Fruit fly (Drosophila melanogaster): ENCODE data around the gene CG32276.

Gene CG32276

DNA sequence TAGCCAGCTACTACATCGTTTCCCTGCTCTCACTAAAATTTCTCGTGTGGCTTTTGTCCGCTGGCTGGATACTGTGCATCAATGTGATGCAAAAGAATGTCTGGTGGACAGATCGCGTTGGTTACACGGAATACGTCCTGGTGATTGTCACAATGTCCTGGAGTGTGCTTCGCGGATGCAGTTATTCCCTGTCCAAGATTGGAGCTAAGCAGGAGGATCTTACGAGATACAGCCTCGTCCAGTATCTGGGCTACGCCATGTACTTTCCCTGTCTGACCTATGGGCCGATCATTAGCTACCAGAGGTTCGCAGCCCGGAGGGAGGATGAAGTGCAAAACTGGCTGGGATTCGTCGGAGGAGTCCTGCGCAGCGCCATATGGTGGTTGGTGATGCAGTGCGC lies 36.3 kb downstream of the CG32276 start:
- TF ChIP-seq dmrt93B (GFP tag; optimal IDR thresholded peaks at IDR 0.05) (no peak), psq (GFP tag; optimal IDR thresholded peaks at IDR 0.05) (no peak)

DNA sequence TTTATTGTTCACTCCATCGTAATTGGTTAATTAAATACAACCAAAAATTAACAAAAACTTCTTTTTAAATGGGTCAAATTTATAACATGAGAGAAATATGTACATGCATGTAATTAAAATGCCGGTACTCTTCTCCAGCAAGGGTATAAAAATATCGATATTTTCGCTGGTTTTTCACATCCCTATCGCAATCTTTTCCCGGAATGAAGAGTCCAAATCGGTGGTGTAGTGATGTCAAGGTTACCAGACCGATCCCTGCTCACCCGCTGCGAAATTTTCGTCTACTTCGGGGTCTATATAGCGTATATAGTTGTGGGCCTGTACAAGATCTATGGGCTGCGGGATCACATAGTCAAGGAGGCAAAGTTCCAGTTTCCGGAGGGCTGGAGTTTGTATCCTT lies 36.9 kb downstream of the CG32276 start, which contains the start of gene rasp:
Gene rasp (plus strand): TSS at position 213 of the 400 bp plus-strand sequence.
- TF ChIP-seq Abd-B (GFP tag; optimal IDR thresholded peaks at IDR 0.05) (no peak), Rel (GFP tag; optimal IDR thresholded peaks at IDR 0.05) (no peak), Rel (tag; optimal IDR thresholded peaks at IDR 0.05) (peak; percentile 59)

DNA sequence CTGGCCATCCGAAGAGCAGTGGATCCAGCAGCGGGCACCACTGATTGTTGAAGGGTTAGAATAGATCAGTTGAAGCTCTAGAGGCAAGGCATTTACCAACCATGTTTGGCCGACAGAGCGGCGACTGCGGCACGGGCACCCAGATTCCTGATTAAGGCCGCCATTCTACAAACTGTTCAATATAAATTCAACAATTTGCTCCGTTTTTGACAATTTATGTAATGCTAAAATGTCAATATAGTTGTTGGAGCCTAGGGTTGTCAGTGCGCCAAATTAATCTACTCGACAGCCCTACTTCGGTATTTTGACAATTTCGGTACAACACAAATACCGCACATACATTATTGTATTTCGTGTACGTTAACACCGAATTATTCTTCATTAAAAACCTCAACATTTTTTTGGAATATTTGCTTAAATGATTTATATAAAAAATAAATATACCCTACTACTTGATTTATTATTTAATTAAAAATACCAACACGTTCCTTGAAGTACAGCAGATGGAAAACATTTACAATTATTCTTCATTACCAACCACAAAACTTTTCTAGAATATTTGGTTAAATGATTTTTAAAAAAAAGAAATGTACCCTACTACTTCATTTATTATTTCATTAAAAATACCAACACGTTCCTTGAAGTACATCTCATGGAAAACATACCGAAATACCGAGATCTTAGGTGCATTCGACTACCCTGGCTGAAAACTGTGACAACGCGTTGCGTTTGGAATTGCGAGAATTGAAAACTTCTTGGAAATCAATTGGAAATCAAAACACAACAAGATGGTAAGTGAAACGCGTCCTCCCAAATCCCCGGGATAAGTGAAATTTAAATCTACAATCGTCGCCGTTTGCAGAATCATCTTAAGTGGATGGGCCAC lies 39.3 kb downstream of the CG32276 start, which contains the start of the genes ND-30 and CG15812:
Gene ND-30 (minus strand): TSS at position 270 of the 886 bp plus-strand sequence.
Gene CG15812 (plus strand): TSS at position 683 of the 886 bp plus-strand sequence.
- TF ChIP-seq Hr83 (GFP tag; optimal IDR thresholded peaks at IDR 0.05; ENCODE audit: poor library complexity, severe bottlenecking) (peak; percentile 5), CG9705 (GFP tag; optimal IDR thresholded peaks at IDR 0.05) (no peak), foxo (GFP tag; optimal IDR thresholded peaks at IDR 0.05) (peak in 1 of 2 experiments; percentile 21), Mio (GFP tag; optimal IDR thresholded peaks at IDR 0.05) (no peak), psq (GFP tag; optimal IDR thresholded peaks at IDR 0.05) (peak; percentile 22), GATAd (GFP tag; optimal IDR thresholded peaks at IDR 0.05) (no peak)

DNA sequence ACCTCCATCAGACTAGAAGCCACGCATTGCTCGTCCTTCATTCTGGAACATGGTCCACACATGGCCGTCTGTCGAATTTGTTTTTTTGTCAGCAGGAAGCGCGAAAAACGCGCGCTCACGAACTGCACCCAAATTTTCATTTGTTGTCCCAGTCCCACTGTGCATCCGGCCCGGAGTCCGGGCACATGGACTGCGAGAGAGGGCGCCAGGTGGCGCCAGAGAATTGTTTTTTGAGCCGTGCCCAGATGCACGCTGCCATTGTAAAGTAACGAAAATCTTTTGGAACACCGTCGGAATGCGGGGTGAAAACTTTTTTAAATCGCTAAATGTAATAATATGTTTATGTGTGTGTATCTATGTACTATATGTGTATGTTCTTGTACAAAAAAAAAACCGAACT lies 41.2 kb downstream of the CG32276 start:
- no peak for TF ChIP-seq pan (optimal IDR thresholded peaks at IDR 0.05)
- no peak for TF ChIP-seq Mio (GFP tag; optimal IDR thresholded peaks at IDR 0.05)
- TF ChIP-seq jim (GFP tag; optimal IDR thresholded peaks at IDR 0.05): no peak
- no peak for TF ChIP-seq Jra (GFP tag; optimal IDR thresholded peaks at IDR 0.05)
- TF ChIP-seq Hr83 (GFP tag; optimal IDR thresholded peaks at IDR 0.05; ENCODE audit: poor library complexity, severe bottlenecking): no peak
- TF ChIP-seq sv (GFP tag; optimal IDR thresholded peaks at IDR 0.05): no peak
- no peak for TF ChIP-seq Sp1 (GFP tag; optimal IDR thresholded peaks at IDR 0.05)

DNA sequence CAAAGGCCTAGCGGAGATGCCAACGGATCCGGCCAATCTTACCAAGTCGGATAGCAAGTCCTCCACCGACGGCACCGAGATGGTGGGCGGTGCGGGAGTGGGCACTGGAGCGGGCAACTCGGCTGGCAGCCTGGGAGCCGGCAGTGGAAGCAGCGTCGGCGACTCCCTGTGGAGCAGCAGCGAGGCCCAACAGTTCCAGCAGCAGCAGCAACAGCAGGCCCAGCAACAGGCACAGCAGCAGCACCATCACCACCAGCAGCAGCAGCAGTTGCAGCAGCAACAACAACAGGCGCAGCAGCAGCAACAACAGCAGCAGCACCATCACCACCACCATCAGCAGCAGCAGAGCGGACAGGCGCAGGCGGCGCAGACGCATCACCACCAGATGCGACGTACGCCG lies 48.5 kb downstream of the CG32276 start:
- TF ChIP-seq Dfd (GFP tag; optimal IDR thresholded peaks at IDR 0.05): peak; percentile 92
- no peak for TF ChIP-seq foxo (GFP tag; optimal IDR thresholded peaks at IDR 0.05)

DNA sequence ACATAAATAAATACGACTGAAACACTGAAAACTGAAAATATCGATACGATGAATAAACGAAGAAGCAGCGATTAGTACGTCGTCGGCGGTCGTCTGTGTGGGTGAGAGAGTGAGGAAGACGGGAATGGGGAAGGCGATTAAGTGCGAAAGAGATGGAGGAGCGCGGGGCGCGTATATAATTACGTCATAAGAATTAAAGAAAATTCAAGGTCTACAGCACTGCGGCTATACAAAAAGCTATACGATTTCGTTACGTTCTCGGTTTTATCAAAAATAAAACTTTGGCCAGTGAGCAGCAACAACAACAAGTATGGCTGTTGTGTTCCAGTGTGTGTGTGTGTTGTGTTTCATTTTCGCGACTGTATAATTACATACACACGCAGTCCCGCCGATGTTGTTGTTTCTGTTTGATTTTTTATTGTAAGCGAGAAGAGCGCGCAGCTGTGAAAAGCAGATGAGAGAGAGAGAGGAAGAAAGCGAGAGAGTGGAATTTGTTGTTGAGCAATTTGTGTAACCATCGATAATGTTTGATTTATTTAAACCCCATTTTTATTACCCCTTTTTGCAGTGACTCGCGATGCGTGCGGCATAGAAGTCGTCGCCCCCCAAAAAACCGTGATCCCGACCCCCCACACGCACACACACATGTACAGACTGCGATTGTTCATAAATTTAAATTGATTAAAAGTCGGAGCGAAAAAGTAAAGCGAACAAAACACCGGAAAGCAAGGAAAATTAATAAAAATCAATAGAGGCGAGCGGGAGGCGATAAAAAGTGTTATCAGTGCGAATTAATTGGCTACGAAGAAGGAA lies 49.6 kb downstream of the CG32276 start:
- TF ChIP-seq h (GFP tag; optimal IDR thresholded peaks at IDR 0.05) (peak; percentile 9), Dfd (GFP tag; optimal IDR thresholded peaks at IDR 0.05) (no peak), Sp1 (GFP tag; optimal IDR thresholded peaks at IDR 0.05) (peak; percentile 47), Rel (GFP tag; optimal IDR thresholded peaks at IDR 0.05) (no peak), Rel (tag; optimal IDR thresholded peaks at IDR 0.05) (peak; percentile 14), psq (GFP tag; optimal IDR thresholded peaks at IDR 0.05) (peak; percentile 62)

DNA sequence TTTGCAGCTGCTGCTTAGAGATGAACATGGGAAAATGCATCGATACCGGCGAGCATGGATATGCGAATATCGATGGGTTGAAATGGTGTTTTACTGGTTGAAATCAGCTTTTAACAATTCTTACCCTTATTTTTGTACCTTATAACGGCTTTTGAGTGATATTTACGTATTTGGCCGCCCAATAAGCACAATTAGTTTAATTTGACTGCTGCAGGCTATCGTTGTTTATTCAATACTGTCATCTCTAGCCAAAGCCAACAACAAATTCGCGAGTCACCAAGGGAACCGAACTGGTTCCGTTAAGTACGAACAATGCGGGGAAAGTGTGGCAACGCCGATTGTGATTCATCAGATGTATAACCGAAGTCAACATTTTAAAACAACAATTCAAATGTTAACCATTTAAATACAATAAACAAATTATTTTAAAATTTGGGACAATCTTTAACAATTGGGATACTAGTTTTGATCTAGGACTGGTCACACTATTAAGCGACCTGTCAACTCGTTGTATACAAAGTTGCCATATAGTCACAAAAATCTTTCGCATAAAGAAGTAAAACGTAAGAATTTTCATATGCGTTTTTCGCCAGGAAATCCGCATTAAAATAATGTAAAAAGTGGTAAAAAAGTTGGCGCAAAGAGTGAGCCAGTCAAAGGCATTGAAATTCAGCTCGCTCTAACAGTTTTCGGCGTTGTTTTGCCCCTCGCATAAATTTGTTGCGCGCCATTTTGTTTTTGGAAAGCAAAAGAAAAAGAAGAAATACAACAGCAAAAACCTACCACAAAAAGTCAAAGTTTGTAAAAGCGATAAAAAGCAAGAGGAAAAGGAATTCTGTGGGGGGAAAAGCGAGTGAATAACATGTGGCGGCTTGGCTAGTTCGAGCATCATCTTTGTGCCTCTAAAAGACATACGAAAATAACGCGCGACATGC lies 50.5 kb downstream of the CG32276 start, which contains the start of the genes Usp5 and BtbVII:
Gene Usp5 (minus strand): TSS at position 234 of the 935 bp plus-strand sequence.
Gene BtbVII (plus strand): TSS at position 522 of the 935 bp plus-strand sequence.
- TF ChIP-seq rgr (GFP tag; optimal IDR thresholded peaks at IDR 0.05) (peak; percentile 68), CG9705 (GFP tag; optimal IDR thresholded peaks at IDR 0.05) (peak; percentile 12), Dfd (GFP tag; optimal IDR thresholded peaks at IDR 0.05) (no peak), br (GFP tag; optimal IDR thresholded peaks at IDR 0.05) (peak; percentile 76), Hr78 (GFP tag; optimal IDR thresholded peaks at IDR 0.05) (no peak), h (GFP tag; optimal IDR thresholded peaks at IDR 0.05) (peak; percentile 72), HLH106 (tag; optimal IDR thresholded peaks at IDR 0.05) (peak; percentile 59), foxo (GFP tag; optimal IDR thresholded peaks at IDR 0.05) (peak in 1 of 2 experiments; percentile 76), Mio (GFP tag; optimal IDR thresholded peaks at IDR 0.05) (no peak), Jra (GFP tag; optimal IDR thresholded peaks at IDR 0.05) (peak; percentile 65), CrebA (GFP tag; optimal IDR thresholded peaks at IDR 0.05; ENCODE audit: borderline replicate concordance) (no peak), sv (GFP tag; optimal IDR thresholded peaks at IDR 0.05) (peak; percentile 22), psq (GFP tag; optimal IDR thresholded peaks at IDR 0.05) (peak; percentile 26), Rel (GFP tag; optimal IDR thresholded peaks at IDR 0.05) (no peak), Rel (tag; optimal IDR thresholded peaks at IDR 0.05) (peak; percentile 2), ey (GFP tag; optimal IDR thresholded peaks at IDR 0.05) (peak; percentile 65), fru (GFP tag; optimal IDR thresholded peaks at IDR 0.05) (peak; percentile 58), GATAd (GFP tag; optimal IDR thresholded peaks at IDR 0.05) (no peak), brk (GFP tag; optimal IDR thresholded peaks at IDR 0.05) (no peak), Hr83 (GFP tag; optimal IDR thresholded peaks at IDR 0.05; ENCODE audit: poor library complexity, severe bottlenecking) (peak; percentile 30), OdsH (GFP tag; optimal IDR thresholded peaks at IDR 0.05) (peak; percentile 69), dsf (GFP tag; optimal IDR thresholded peaks at IDR 0.05; ENCODE audit: borderline replicate concordance) (peak; percentile 16), tai (GFP tag; optimal IDR thresholded peaks at IDR 0.05) (no peak), CG32264 (GFP tag; optimal IDR thresholded peaks at IDR 0.05) (peak; percentile 6), Sp1 (GFP tag; optimal IDR thresholded peaks at IDR 0.05) (peak; percentile 44)
